Fruit fly (Drosophila melanogaster): ENCODE measurements around the gene CG14370.

DNA sequence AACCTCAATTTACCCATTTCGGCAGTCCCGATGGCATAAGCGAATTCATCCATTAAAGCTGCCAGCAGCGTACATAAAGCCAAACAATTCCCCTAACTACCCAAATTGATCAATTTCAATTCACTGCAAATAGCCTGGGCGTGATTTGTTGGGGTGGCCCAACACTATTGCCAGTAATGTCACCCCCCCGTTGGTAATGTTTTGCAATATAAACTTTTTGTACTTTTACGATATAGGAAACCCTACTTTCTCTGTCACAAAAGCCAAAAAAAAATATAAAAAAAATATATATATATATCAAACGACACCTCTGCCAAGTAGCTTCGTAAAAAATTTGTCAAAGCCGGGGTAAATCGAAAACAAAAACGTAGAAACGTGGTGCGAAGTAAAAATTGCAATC is at the start of gene CG14370:
- no peak for TF ChIP-seq vri (GFP tag; optimal IDR thresholded peaks at IDR 0.05)
- no peak for TF ChIP-seq svp (GFP tag)
- no peak for TF ChIP-seq CG3919 (GFP tag; optimal IDR thresholded peaks at IDR 0.05)
- TF ChIP-seq ss (GFP tag; optimal IDR thresholded peaks at IDR 0.05): no peak
- no peak for TF ChIP-seq Blimp-1 (GFP tag; optimal IDR thresholded peaks at IDR 0.05)
- TF ChIP-seq CG31627 (GFP tag; optimal IDR thresholded peaks at IDR 0.05): no peak
- TF ChIP-seq Hr39 (GFP tag; optimal IDR thresholded peaks at IDR 0.05): no peak

All from whole organism, prepupa.